Worm (Caenorhabditis elegans) whole organism, L4 larva: ENCODE results near the gene spp-1.

Experiments
- F26F4.8 ChIP-seq: fragments of 200-800 bp; sonication (Bioruptor generic); conservative IDR thresholded peaks from 2 replicates; pipeline ENCODE4 v1.3.6; 2022; ENCODE audit warnings: missing genetic modification characterization, missing compliant biosample characterization
- lsy-2 ChIP-seq, 2 experiments: fragments of 150-350 bp in 1 of 2; sonication (generic microtip) in 1 of 2; optimal IDR thresholded peaks; 2 replicates each; lab custom pipeline; 2014 to 2017; ENCODE audit warnings: missing biosample characterization in 2 of 2, missing genetic modification characterization in 2 of 2
- nhr-28 ChIP-seq: fragments of 150-350 bp; optimal IDR thresholded peaks from 2 replicates; lab custom pipeline; 2014; ENCODE audit warnings: missing biosample characterization, missing genetic modification characterization
- nhr-6 ChIP-seq: fragments of 150-350 bp; optimal IDR thresholded peaks from 2 replicates; lab custom pipeline; 2014; ENCODE audit warnings: missing biosample characterization, missing genetic modification characterization

DNA sequence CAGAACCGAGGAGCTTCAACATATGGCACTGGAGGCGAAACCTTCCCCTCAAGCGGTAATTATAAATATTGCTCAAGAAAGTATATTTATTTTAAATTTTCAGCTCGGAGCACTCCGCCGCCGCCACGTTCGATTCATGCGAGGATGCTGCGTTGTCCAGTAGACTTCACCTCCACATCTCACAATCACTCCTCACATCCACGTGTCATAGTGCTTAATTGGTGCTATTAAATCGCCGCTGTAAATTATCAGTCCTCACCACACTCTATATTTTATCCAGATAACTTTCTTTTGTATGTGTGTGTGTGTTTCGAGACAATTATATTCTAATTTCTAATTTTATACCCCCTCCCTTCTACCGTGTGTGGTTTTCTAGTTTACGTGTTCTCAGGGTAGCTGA, 877 bp downstream of the spp-1 start:
- TF ChIP-seq nhr-6 (tag; lab: Kevin White, UChicago) (no peak), F26F4.8 (GFP tag; lab: Robert Waterston, UW) (no peak), nhr-28 (no peak), lsy-2 (tag; optimal IDR thresholded peaks at IDR 0.05; lab: Kevin White, UChicago) (no peak)
